Fruit fly (Drosophila melanogaster): Measurements from ENCODE around the gene ttk.

DNA sequence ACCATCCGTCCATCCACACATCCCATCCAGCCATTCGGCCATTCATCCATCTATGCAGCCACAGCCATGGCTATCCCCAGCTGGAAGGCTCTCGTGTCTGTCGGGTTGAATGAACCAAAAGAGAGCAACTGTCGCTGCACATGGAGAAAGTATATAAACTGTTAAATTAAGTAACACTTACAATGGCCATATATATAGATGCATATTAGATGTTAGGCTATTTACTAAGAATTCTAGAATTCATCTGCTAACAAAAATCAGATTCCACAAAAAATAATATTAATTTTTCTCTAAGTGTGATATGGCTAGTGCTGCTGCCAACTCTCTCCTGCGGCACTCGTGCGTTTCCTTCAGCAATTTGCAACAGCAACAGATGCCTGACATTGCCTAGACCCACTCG is 13.5 kb upstream of the ttk start:
- TF ChIP-seq cic (GFP tag; optimal IDR thresholded peaks at IDR 0.05) (no peak), CG12768 (GFP tag; optimal IDR thresholded peaks at IDR 0.05) (no peak)
